Fruit fly (Drosophila melanogaster) whole organism, embryonic: ENCODE data around the gene ZnT63C.

Source experiments
- Abd-B ChIP-seq: fragments of 200-800 bp; sonication (Bioruptor generic); optimal IDR thresholded peaks from 2 replicates; lab custom pipeline; 2018; ENCODE audit warnings: missing biosample characterization, mild to moderate bottlenecking, missing genetic modification characterization, moderate library complexity
- Asciz ChIP-seq: fragments of 200-800 bp; sonication (Bioruptor generic); optimal IDR thresholded peaks from 2 replicates; lab custom pipeline; 2017; ENCODE audit warnings: missing biosample characterization, mild to moderate bottlenecking, missing genetic modification characterization, missing genetic modification reagents
- CG1233 ChIP-seq: fragments of 200-800 bp; sonication (Bioruptor generic); optimal IDR thresholded peaks from 4 replicates; lab custom pipeline; 2018; ENCODE audit warnings: missing biosample characterization, mild to moderate bottlenecking, missing genetic modification characterization
- CG12769 ChIP-seq: fragments of 200-800 bp; sonication (Bioruptor generic); optimal IDR thresholded peaks from 2 replicates; lab custom pipeline; 2019; ENCODE audit warnings: missing biosample characterization, mild to moderate bottlenecking, missing genetic modification characterization, moderate library complexity
- CG13123 ChIP-seq: fragments of 200-800 bp; sonication (Bioruptor generic); optimal IDR thresholded peaks from 2 replicates; lab custom pipeline; 2016; ENCODE audit warnings: missing biosample characterization, missing genetic modification characterization
- CG13296 ChIP-seq: fragments of 200-800 bp; sonication (Bioruptor generic); optimal IDR thresholded peaks from 3 replicates; lab custom pipeline; 2018; ENCODE audit warnings: missing biosample characterization, mild to moderate bottlenecking, missing genetic modification characterization
- CG13894 ChIP-seq: fragments of 200-800 bp; sonication (Bioruptor generic); optimal IDR thresholded peaks from 3 replicates; lab custom pipeline; 2018; ENCODE audit warnings: missing biosample characterization, mild to moderate bottlenecking, missing genetic modification characterization, moderate library complexity
- CG15479 ChIP-seq: fragments of 200-800 bp; sonication (Bioruptor generic); optimal IDR thresholded peaks from 3 replicates; lab custom pipeline; 2019; ENCODE audit warnings: missing biosample characterization, mild to moderate bottlenecking, missing genetic modification characterization, moderate library complexity
- CG15514 ChIP-seq: fragments of 200-800 bp; sonication (Bioruptor generic); optimal IDR thresholded peaks from 3 replicates; lab custom pipeline; 2017; ENCODE audit warnings: missing biosample characterization, missing genetic modification characterization, mild to moderate bottlenecking, moderate library complexity, missing genetic modification reagents
- CG1647 ChIP-seq: fragments of 200-800 bp; sonication (Bioruptor generic); optimal IDR thresholded peaks from 3 replicates; lab custom pipeline; 2016; ENCODE audit warnings: missing biosample characterization, missing genetic modification characterization
- CG18599 ChIP-seq: fragments of 200-800 bp; sonication (Bioruptor generic); optimal IDR thresholded peaks from 3 replicates; lab custom pipeline; 2017; ENCODE audit warnings: missing biosample characterization, missing genetic modification characterization, mild to moderate bottlenecking, moderate library complexity, missing genetic modification reagents
- CG2678 ChIP-seq: fragments of 200-800 bp; sonication (Bioruptor generic); optimal IDR thresholded peaks from 3 replicates; lab custom pipeline; 2019; ENCODE audit warnings: missing biosample characterization, mild to moderate bottlenecking, missing genetic modification characterization, moderate library complexity
- CG3065 ChIP-seq: fragments of 200-800 bp; sonication (Bioruptor generic); optimal IDR thresholded peaks from 2 replicates; lab custom pipeline; 2016; ENCODE audit warnings: missing biosample characterization, missing genetic modification characterization
- CG31224 ChIP-seq: fragments of 200-800 bp; sonication (Bioruptor generic); IDR thresholded peaks from 2 replicates; pipeline ENCODE4 v1.3.6; 2022; ENCODE audit warnings: missing biosample characterization, missing genetic modification characterization
- CG34376 ChIP-seq: fragments of 200-800 bp; sonication (Bioruptor generic); optimal IDR thresholded peaks from 2 replicates; lab custom pipeline; 2018; ENCODE audit warnings: missing biosample characterization, mild to moderate bottlenecking, missing genetic modification characterization
- CG3838 ChIP-seq: fragments of 200-800 bp; sonication (Bioruptor generic); optimal IDR thresholded peaks from 3 replicates; lab custom pipeline; 2016; ENCODE audit warnings: missing biosample characterization, missing genetic modification characterization
- CG4282 ChIP-seq: fragments of 200-800 bp; sonication (Bioruptor generic); optimal IDR thresholded peaks from 2 replicates; lab custom pipeline; 2016; ENCODE audit warnings: missing biosample characterization, missing genetic modification characterization
- CG6813 ChIP-seq: fragments of 200-800 bp; sonication (Bioruptor generic); optimal IDR thresholded peaks from 2 replicates; lab custom pipeline; 2017; ENCODE audit warnings: missing biosample characterization, missing genetic modification characterization, mild to moderate bottlenecking, moderate library complexity, missing genetic modification reagents
- CG8089 ChIP-seq: fragments of 200-800 bp; sonication (Bioruptor generic); optimal IDR thresholded peaks from 3 replicates; lab custom pipeline; 2016; ENCODE audit warnings: missing biosample characterization, missing genetic modification characterization
- CrebB ChIP-seq: fragments of 200-800 bp; sonication (Bioruptor generic); optimal IDR thresholded peaks from 3 replicates; lab custom pipeline; 2018; ENCODE audit warnings: missing biosample characterization, mild to moderate bottlenecking, missing genetic modification characterization
- HHEX ChIP-seq: fragments of 200-800 bp; sonication (Bioruptor generic); optimal IDR thresholded peaks from 3 replicates; lab custom pipeline; 2017; ENCODE audit warnings: missing biosample characterization, mild to moderate bottlenecking, missing genetic modification characterization, missing genetic modification reagents
- HmgZ ChIP-seq: fragments of 200-800 bp; sonication (Bioruptor generic); optimal IDR thresholded peaks from 2 replicates; lab custom pipeline; 2018; ENCODE audit warnings: missing biosample characterization, mild to moderate bottlenecking, missing genetic modification characterization
- NK7.1 ChIP-seq: fragments of 200-800 bp; sonication (Bioruptor generic); optimal IDR thresholded peaks from 3 replicates; lab custom pipeline; 2016; ENCODE audit warnings: missing biosample characterization, missing genetic modification characterization
- PHDP ChIP-seq: fragments of 200-800 bp; sonication (Bioruptor generic); optimal IDR thresholded peaks from 3 replicates; lab custom pipeline; 2018; ENCODE audit warnings: missing biosample characterization, mild to moderate bottlenecking, missing genetic modification characterization, moderate library complexity
- Pdp1 ChIP-seq, 2 experiments: fragments of 200-800 bp; sonication (Bioruptor generic); optimal IDR thresholded peaks; 3 replicates each; lab custom pipeline; 2016; ENCODE audit warnings: missing biosample characterization in 2 of 2, missing genetic modification characterization in 2 of 2, mild to moderate bottlenecking in 1 of 2, moderate library complexity in 1 of 2
- Sry-β ChIP-seq: fragments of 200-800 bp; sonication (Bioruptor generic); optimal IDR thresholded peaks from 2 replicates; lab custom pipeline; 2018; ENCODE audit warnings: missing biosample characterization, mild to moderate bottlenecking, missing genetic modification characterization, moderate library complexity
- chm ChIP-seq: fragments of 200-800 bp; sonication (Bioruptor generic); IDR thresholded peaks from 2 replicates; pipeline ENCODE4 v1.3.6; 2022; ENCODE audit warnings: missing biosample characterization, missing genetic modification characterization
- crp ChIP-seq, 2 experiments: fragments of 200-800 bp; sonication (Bioruptor generic); optimal IDR thresholded peaks; 2 replicates in 1 of 2; 3 replicates in 1 of 2; lab custom pipeline; 2017; ENCODE audit warnings: missing biosample characterization in 2 of 2, missing genetic modification characterization in 2 of 2, mild to moderate bottlenecking in 1 of 2, moderate library complexity in 1 of 2
- exex ChIP-seq: fragments of 200-800 bp; sonication (Bioruptor generic); optimal IDR thresholded peaks from 4 replicates; lab custom pipeline; 2018; ENCODE audit warnings: missing biosample characterization, mild to moderate bottlenecking, missing genetic modification characterization, moderate library complexity
- grn ChIP-seq: fragments of 200-800 bp; sonication (Bioruptor generic); optimal IDR thresholded peaks from 3 replicates; lab custom pipeline; 2017; ENCODE audit warnings: missing biosample characterization, missing genetic modification characterization
- gro ChIP-seq: fragments of 200-800 bp; sonication (Bioruptor generic); optimal IDR thresholded peaks from 2 replicates; lab custom pipeline; 2016; ENCODE audit warnings: missing biosample characterization, missing genetic modification characterization
- lab ChIP-seq: fragments of 200-800 bp; sonication (Bioruptor generic); optimal IDR thresholded peaks from 3 replicates; lab custom pipeline; 2017; ENCODE audit warnings: missing biosample characterization, missing genetic modification characterization, mild to moderate bottlenecking, moderate library complexity, missing genetic modification reagents
- mirr ChIP-seq: fragments of 200-800 bp; sonication (Bioruptor generic); optimal IDR thresholded peaks from 3 replicates; lab custom pipeline; 2018; ENCODE audit warnings: missing biosample characterization, mild to moderate bottlenecking, missing genetic modification characterization
- p53 ChIP-seq: fragments of 200-800 bp; sonication (Bioruptor generic); optimal IDR thresholded peaks from 2 replicates; lab custom pipeline; 2016; ENCODE audit warnings: missing biosample characterization, missing genetic modification characterization
- sd ChIP-seq: fragments of 200-800 bp; sonication (Bioruptor generic); optimal IDR thresholded peaks from 3 replicates; lab custom pipeline; 2018; ENCODE audit warnings: missing biosample characterization, mild to moderate bottlenecking, missing genetic modification characterization, moderate library complexity
- sqz ChIP-seq: fragments of 200-800 bp; sonication (Bioruptor generic); optimal IDR thresholded peaks from 3 replicates; lab custom pipeline; 2018; ENCODE audit warnings: missing biosample characterization, mild to moderate bottlenecking, missing genetic modification characterization
- sug ChIP-seq: fragments of 200-800 bp; optimal IDR thresholded peaks from 2 replicates; lab custom pipeline; 2019; ENCODE audit warnings: missing biosample characterization, mild to moderate bottlenecking, missing genetic modification characterization, moderate library complexity
- unpg ChIP-seq: fragments of 200-800 bp; sonication (Bioruptor generic); optimal IDR thresholded peaks from 3 replicates; lab custom pipeline; 2018; ENCODE audit warnings: missing biosample characterization, mild to moderate bottlenecking, missing genetic modification characterization, moderate library complexity
- vnd ChIP-seq: fragments of 200-800 bp; sonication (Bioruptor generic); IDR thresholded peaks from 3 replicates; pipeline ENCODE4 v1.3.6; 2022; ENCODE audit warnings: missing biosample characterization, missing genetic modification characterization; ENCODE audit not compliant: partially characterized antibody

The ZnT63C gene

DNA sequence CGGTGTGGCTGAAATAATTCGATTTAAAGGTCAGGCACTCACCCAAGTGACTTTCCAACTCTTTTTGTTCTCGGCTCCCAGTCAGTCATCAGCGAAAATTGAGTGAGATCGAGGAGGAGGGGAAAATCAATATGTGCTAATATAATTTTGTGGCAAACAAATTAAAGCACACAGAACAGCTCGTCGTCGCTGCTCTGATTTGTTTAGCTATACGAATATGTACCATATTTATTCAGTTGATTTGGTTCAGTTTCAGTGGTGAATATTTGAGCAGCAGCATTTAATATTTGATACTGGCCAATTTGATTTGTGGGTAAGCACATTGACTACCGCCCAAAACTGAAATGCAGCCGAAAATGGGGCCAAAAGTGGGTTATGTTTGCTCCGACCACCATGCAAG is 1.9 kb downstream of the ZnT63C start (continued):
- TF ChIP-seq CG3838 (GFP tag; lab: Kevin White, UChicago) (peak; percentile 0), CG12769 (peak; percentile 75), CrebB (tag; lab: Kevin White, UChicago) (peak; percentile 30), CG13894 (tag; lab: Kevin White, UChicago) (no peak), CG8089 (GFP tag; lab: Kevin White, UChicago) (peak; percentile 49), HmgZ (tag; lab: Kevin White, UChicago) (peak; percentile 28), NK7.1 (peak; percentile 19), unpg (GFP tag; lab: Kevin White, UChicago) (peak; percentile 37), CG4282 (no peak), p53 (GFP tag; lab: Kevin White, UChicago) (no peak)

dm6 chr3L:3306515-3306914 is 3.0 kb downstream of the ZnT63C start:
- TF ChIP-seq sqz (GFP tag; lab: Kevin White, UChicago) (no peak), CG3065 (GFP tag; lab: Kevin White, UChicago) (no peak), Pdp1 (GFP tag; optimal IDR thresholded peaks at IDR 0.05; lab: Kevin White, UChicago) (peak in 1 of 2 experiments; percentile 15), sug (tag; lab: Kevin White, UChicago) (peak; percentile 55), chm (GFP tag; lab: Robert Waterston, UW) (0 out of 2 replicates have a peak, but pooled peaks have one; percentile 18), CG15479 (peak; percentile 17), CG15514 (peak; percentile 23), CG1233 (GFP tag; lab: Kevin White, UChicago) (no peak), CG6813 (peak; percentile 1), sd (peak; percentile 66), vnd (0 out of 3 replicates have a peak, but pooled peaks have one; percentile 40), CG34376 (GFP tag; lab: Kevin White, UChicago) (peak; percentile 93), CG13296 (GFP tag; lab: Kevin White, UChicago) (peak; percentile 47), CG18599 (GFP tag; lab: Kevin White, UChicago) (peak; percentile 43), grn (peak; percentile 54), Asciz (peak; percentile 7), Sry-β (no peak), CG2678 (tag; lab: Kevin White, UChicago) (peak; percentile 8), mirr (GFP tag; lab: Kevin White, UChicago) (peak; percentile 62), PHDP (tag; lab: Kevin White, UChicago) (peak; percentile 11), CG1647 (GFP tag; lab: Kevin White, UChicago) (no peak), exex (tag; lab: Kevin White, UChicago) (peak; percentile 100), HHEX (GFP tag; lab: Kevin White, UChicago) (peak; percentile 7), gro (GFP tag; lab: Kevin White, UChicago) (no peak), CG13123 (GFP tag; lab: Kevin White, UChicago) (no peak), crp (GFP tag; optimal IDR thresholded peaks at IDR 0.05; lab: Kevin White, UChicago) (no peak), CG31224 (peak; percentile 58; the same call in 1 of the 2 replicates), lab (peak; percentile 40), Abd-B (GFP tag; lab: Kevin White, UChicago) (no peak)
- TF ChIP-seq, all 482 proteins: peak for 20
